Worm (Caenorhabditis elegans): ENCODE results near the gene fbxa-148.

fbxa-148 gene

DNA sequence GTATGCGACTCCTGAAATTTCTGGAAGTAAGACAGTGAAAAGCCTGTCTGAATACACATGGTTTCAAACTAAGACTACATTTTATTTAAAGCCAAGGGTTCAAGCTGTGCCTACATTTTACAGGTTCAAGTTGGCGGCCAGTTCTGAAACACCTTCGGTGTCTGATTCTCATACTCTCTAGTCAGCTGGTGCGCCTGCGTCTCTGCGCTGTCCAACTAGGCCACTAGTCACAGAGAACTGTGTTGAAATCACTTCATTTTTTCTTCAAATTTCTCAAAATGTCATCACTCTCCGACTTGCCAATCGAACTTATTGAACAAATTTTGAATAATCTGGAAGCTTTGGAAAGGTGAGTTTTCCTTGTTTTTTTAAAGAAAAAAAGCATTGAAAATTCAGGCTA lies 27.8 kb downstream of the fbxa-148 start, which contains the start of gene fbxa-90:
fbxa-90 (plus strand) TSS at position 179 of the 400 bp plus-strand sequence.
- TF ChIP-seq flh-1 (GFP tag; optimal IDR thresholded peaks at IDR 0.05) = no peak

DNA sequence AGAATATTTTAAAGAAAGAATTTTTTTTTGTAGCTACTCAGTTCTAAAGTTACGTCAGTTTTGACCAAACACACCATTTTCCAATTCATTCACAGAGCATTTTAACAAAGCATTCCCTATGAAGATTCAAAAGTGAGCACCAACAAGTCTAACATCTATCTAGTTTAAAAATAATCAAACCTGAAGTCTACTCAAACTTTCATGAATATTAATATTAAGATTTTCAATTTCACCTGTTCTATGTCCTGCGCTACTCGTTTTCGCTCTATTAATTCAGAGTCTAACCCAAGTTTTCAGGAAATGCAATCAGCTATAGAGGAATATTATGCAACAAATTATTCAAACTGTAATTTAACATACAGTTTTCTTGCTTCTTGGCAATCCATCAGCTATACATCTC lies 33.3 kb downstream of the fbxa-148 start, which contains the start of gene srh-119:
srh-119 (plus strand) TSS at position 301 of the 400 bp plus-strand sequence.
- no peak for TF ChIP-seq M03D4.4 (tag; optimal IDR thresholded peaks at IDR 0.05)
- TF ChIP-seq ceh-39 (tag; optimal IDR thresholded peaks at IDR 0.05) = no peak
- no peak for TF ChIP-seq nhr-12 (tag; optimal IDR thresholded peaks at IDR 0.05)
- TF ChIP-seq ceh-83 (GFP tag; optimal IDR thresholded peaks at IDR 0.05) = no peak
- no peak for TF ChIP-seq cnd-1 (tag; optimal IDR thresholded peaks at IDR 0.05)
- no peak for TF ChIP-seq mep-1 (tag; optimal IDR thresholded peaks at IDR 0.05)
- TF ChIP-seq lsy-2 (tag; optimal IDR thresholded peaks at IDR 0.05) = no peak
- TF ChIP-seq unc-62 (GFP tag; optimal IDR thresholded peaks at IDR 0.05) = no peak
- no peak for TF ChIP-seq drap-1 (GFP tag; optimal IDR thresholded peaks at IDR 0.05)

DNA sequence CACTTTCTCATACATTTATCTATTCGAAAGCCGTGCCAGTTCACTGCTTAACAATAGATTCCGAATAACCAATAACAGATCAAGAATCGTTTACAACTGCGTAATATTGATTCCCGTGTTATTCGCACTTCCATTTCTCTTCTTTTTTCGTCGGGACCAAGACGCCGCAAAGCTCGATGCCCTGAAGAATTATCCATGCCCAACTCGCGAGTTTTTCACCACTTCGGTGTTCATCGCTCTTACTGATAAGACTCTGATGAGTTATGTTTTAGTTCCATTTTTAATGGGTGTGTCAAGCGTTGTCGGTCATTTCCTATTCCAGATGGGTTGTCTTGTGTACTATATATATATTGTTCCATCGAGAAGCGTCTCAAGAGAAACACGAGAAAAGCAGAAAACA lies 34.5 kb downstream of the fbxa-148 start:
- TF ChIP-seq drap-1 (GFP tag; optimal IDR thresholded peaks at IDR 0.05) (no peak), ceh-83 (GFP tag; optimal IDR thresholded peaks at IDR 0.05) (no peak), cnd-1 (tag; optimal IDR thresholded peaks at IDR 0.05) (no peak), ceh-43 (GFP tag; optimal IDR thresholded peaks at IDR 0.05) (no peak), lin-13 (tag; optimal IDR thresholded peaks at IDR 0.05) (no peak), lsy-2 (tag; optimal IDR thresholded peaks at IDR 0.05) (no peak), bed-3 (GFP tag; optimal IDR thresholded peaks at IDR 0.05) (no peak), mls-2 (tag; optimal IDR thresholded peaks at IDR 0.05) (no peak)

DNA sequence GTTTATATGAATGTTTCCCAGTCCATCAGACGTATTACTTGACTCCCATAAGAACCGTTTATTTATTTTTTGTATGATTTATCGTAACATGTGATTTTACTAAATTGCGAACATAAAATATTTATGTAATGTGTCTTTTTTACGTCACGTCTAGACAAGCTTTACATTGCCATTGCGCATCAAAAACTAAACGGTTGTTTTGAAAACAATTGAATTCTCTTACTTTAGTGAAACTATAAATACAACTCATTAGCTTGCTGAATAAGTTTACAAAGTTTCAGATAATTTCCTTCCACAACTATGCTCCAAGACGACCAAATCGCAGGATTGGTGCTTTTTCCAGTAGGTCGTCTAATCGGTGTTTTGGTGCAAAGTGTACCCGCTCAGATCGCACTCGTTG lies 36.1 kb downstream of the fbxa-148 start, which contains the start of gene srx-54:
srx-54 (plus strand) TSS at position 301 of the 400 bp plus-strand sequence.
- TF ChIP-seq nhr-12 (tag; optimal IDR thresholded peaks at IDR 0.05) = no peak
- TF ChIP-seq nhr-76 (tag; optimal IDR thresholded peaks at IDR 0.05) = no peak
- TF ChIP-seq elt-1 (tag; optimal IDR thresholded peaks at IDR 0.05; ENCODE audit: borderline replicate concordance, insufficient read depth) = no peak
- no peak for TF ChIP-seq ceh-39 (tag; optimal IDR thresholded peaks at IDR 0.05)
- TF ChIP-seq ces-1 (GFP tag; optimal IDR thresholded peaks at IDR 0.05) = no peak
- no peak for TF ChIP-seq nhr-28 (tag; optimal IDR thresholded peaks at IDR 0.05)

DNA sequence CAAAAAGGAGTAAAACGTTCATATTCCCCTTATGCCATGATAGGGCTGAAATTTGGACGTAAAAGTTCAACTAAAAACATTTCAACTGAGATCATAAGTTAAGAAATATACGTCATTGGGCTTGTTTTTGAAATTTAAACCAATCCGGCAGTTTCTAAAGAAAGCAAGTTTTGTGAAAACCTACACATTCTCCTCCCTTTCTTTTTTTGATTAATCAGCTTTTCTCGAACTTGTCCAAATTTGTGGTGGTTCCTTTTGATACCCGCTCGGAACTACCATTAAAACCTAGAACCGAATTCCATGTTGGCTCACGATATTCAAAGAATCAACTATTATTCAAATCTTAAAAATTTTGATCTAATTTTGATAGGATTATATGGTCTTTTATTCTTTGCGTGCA lies 41.5 kb downstream of the fbxa-148 start, which contains the start of gene srz-54:
srz-54 (plus strand) TSS at position 301 of the 400 bp plus-strand sequence.
- TF ChIP-seq mls-2 (tag; optimal IDR thresholded peaks at IDR 0.05) (no peak), elt-1 (tag; optimal IDR thresholded peaks at IDR 0.05; ENCODE audit: borderline replicate concordance, insufficient read depth) (no peak), elt-3 (tag; optimal IDR thresholded peaks at IDR 0.05) (no peak), pha-4 (tag; optimal IDR thresholded peaks at IDR 0.05) (no peak), blmp-1 (tag; optimal IDR thresholded peaks at IDR 0.05) (no peak), unc-120 (tag; optimal IDR thresholded peaks at IDR 0.05; ENCODE audit: poor library complexity, severe bottlenecking) (no peak), nhr-76 (tag; optimal IDR thresholded peaks at IDR 0.05) (no peak), ceh-83 (GFP tag; optimal IDR thresholded peaks at IDR 0.05) (no peak), ztf-11 (tag; optimal IDR thresholded peaks at IDR 0.05) (no peak), nhr-237 (tag; optimal IDR thresholded peaks at IDR 0.05) (no peak)

DNA sequence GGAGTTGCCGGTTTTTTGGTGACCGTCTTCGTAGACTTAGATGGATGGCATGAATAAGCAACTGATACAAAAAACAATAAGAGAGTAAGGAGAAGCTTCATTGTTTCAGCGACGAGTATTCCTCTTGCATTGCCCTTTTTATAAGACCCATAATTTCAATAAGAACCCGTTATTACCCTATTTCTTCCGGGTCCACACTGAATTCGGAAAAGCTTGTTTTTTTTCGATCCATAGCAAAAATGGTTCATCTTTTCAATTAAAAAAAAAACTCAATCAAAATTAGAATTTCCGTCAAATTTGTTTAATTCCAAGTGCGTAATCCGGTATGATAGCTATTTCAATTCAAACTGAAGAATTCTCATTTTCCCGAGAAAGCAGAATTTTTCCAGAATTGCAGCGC lies 48.2 kb downstream of the fbxa-148 start, which contains the start of gene Y102A5C.40:
Y102A5C.40 (minus strand) TSS at position 101 of the 400 bp plus-strand sequence.
- TF ChIP-seq mls-2 (tag; optimal IDR thresholded peaks at IDR 0.05) (no peak), pha-4 (tag; optimal IDR thresholded peaks at IDR 0.05) (no peak), lin-13 (tag; optimal IDR thresholded peaks at IDR 0.05) (no peak), hlh-1 (tag; optimal IDR thresholded peaks at IDR 0.05) (no peak), ceh-43 (GFP tag; optimal IDR thresholded peaks at IDR 0.05) (no peak), cnd-1 (tag; optimal IDR thresholded peaks at IDR 0.05) (no peak), ztf-11 (tag; optimal IDR thresholded peaks at IDR 0.05) (no peak), mab-5 (tag; optimal IDR thresholded peaks at IDR 0.05) (no peak), unc-62 (GFP tag; optimal IDR thresholded peaks at IDR 0.05) (no peak), blmp-1 (tag; optimal IDR thresholded peaks at IDR 0.05) (no peak), lin-32 (GFP tag; optimal IDR thresholded peaks at IDR 0.05) (no peak), bed-3 (GFP tag; optimal IDR thresholded peaks at IDR 0.05) (no peak), mep-1 (tag; optimal IDR thresholded peaks at IDR 0.05) (no peak), ceh-83 (GFP tag; optimal IDR thresholded peaks at IDR 0.05) (no peak), tbx-8 (GFP tag; optimal IDR thresholded peaks at IDR 0.05) (no peak), unc-120 (tag; optimal IDR thresholded peaks at IDR 0.05; ENCODE audit: poor library complexity, severe bottlenecking) (no peak), ceh-39 (tag; optimal IDR thresholded peaks at IDR 0.05) (no peak)

Measured in whole organism, mixed stage, embryonic.